Worm (Caenorhabditis elegans) whole organism, mixed stage, embryonic: ENCODE measurements around the gene utp-20.

Source experiments
- blmp-1 ChIP-seq: fragments of 150-350 bp; optimal IDR thresholded peaks from 2 replicates; lab custom pipeline; 2014; ENCODE audit warnings: missing biosample characterization, missing genetic modification characterization
- ceh-39 ChIP-seq: fragments of 150-350 bp; optimal IDR thresholded peaks from 2 replicates; lab custom pipeline; 2014; ENCODE audit warnings: missing biosample characterization, missing genetic modification characterization
- ceh-83 ChIP-seq: fragments of 200-800 bp; sonication (Bioruptor generic); optimal IDR thresholded peaks from 2 replicates; lab custom pipeline; 2018; ENCODE audit warnings: mild to moderate bottlenecking, missing genetic modification characterization, missing compliant biosample characterization
- ces-1 ChIP-seq: fragments of 150-350 bp; optimal IDR thresholded peaks from 2 replicates; lab custom pipeline; 2014; ENCODE audit warnings: missing biosample characterization, missing genetic modification reagents, missing genetic modification characterization
- cnd-1 ChIP-seq: fragments of 200-800 bp; sonication (Bioruptor generic); optimal IDR thresholded peaks from 2 replicates; lab custom pipeline; 2018; ENCODE audit warnings: mild to moderate bottlenecking, missing genetic modification characterization, missing compliant biosample characterization
- drap-1 ChIP-seq: fragments of 200-800 bp; sonication (Bioruptor generic); optimal IDR thresholded peaks from 3 replicates; lab custom pipeline; 2018; ENCODE audit warnings: mild to moderate bottlenecking, missing genetic modification characterization, missing compliant biosample characterization
- elt-1 ChIP-seq: sonication (generic microtip); optimal IDR thresholded peaks from 2 replicates; lab custom pipeline; 2017; ENCODE audit warnings: missing genetic modification characterization, mild to moderate bottlenecking, missing compliant biosample characterization, antibody characterized with exemption, moderate library complexity, borderline replicate concordance; ENCODE audit not compliant: insufficient read depth
- elt-3 ChIP-seq: fragments of 150-350 bp; optimal IDR thresholded peaks from 2 replicates; lab custom pipeline; 2014; ENCODE audit warnings: missing biosample characterization, missing genetic modification characterization
- flh-1 ChIP-seq: fragments of 200-800 bp; sonication (Bioruptor generic); optimal IDR thresholded peaks from 2 replicates; lab custom pipeline; 2018; ENCODE audit warnings: mild to moderate bottlenecking, missing genetic modification characterization, moderate library complexity, missing compliant biosample characterization
- ham-2 ChIP-seq: fragments of 200-800 bp; sonication (Bioruptor generic); optimal IDR thresholded peaks from 2 replicates; lab custom pipeline; 2018; ENCODE audit warnings: mild to moderate bottlenecking, missing genetic modification characterization, missing compliant biosample characterization
- hlh-1 ChIP-seq: fragments of 150-350 bp; optimal IDR thresholded peaks from 2 replicates; lab custom pipeline; 2014; ENCODE audit warnings: missing biosample characterization, missing genetic modification reagents, missing genetic modification characterization
- lin-13 ChIP-seq: fragments of 150-350 bp; optimal IDR thresholded peaks from 2 replicates; lab custom pipeline; 2014; ENCODE audit warnings: missing biosample characterization, missing genetic modification characterization
- lin-32 ChIP-seq: fragments of 200-800 bp; sonication (Bioruptor generic); optimal IDR thresholded peaks from 2 replicates; lab custom pipeline; 2018; ENCODE audit warnings: mild to moderate bottlenecking, missing genetic modification characterization, missing compliant biosample characterization
- lsy-2 ChIP-seq: fragments of 150-350 bp; optimal IDR thresholded peaks from 2 replicates; lab custom pipeline; 2014; ENCODE audit warnings: missing biosample characterization, missing genetic modification characterization
- mab-5 ChIP-seq: fragments of 150-350 bp; optimal IDR thresholded peaks from 2 replicates; lab custom pipeline; 2014; ENCODE audit warnings: missing biosample characterization, missing genetic modification characterization
- mep-1 ChIP-seq: fragments of 150-350 bp; optimal IDR thresholded peaks from 2 replicates; lab custom pipeline; 2017; ENCODE audit warnings: missing biosample characterization, missing genetic modification reagents, missing genetic modification characterization, inconsistent platforms
- nhr-12 ChIP-seq: fragments of 150-350 bp; optimal IDR thresholded peaks from 2 replicates; lab custom pipeline; 2014; ENCODE audit warnings: missing biosample characterization, missing genetic modification characterization
- nhr-2 ChIP-seq: fragments of 150-350 bp; optimal IDR thresholded peaks from 2 replicates; lab custom pipeline; 2014; ENCODE audit warnings: missing biosample characterization, missing genetic modification characterization
- nhr-237 ChIP-seq: fragments of 150-350 bp; optimal IDR thresholded peaks from 2 replicates; lab custom pipeline; 2014; ENCODE audit warnings: missing biosample characterization, missing genetic modification characterization
- nhr-28 ChIP-seq: fragments of 150-350 bp; optimal IDR thresholded peaks from 2 replicates; lab custom pipeline; 2014; ENCODE audit warnings: missing biosample characterization, missing genetic modification characterization
- nhr-76 ChIP-seq: sonication (generic microtip); optimal IDR thresholded peaks from 2 replicates; lab custom pipeline; 2017; ENCODE audit warnings: missing biosample characterization, missing genetic modification characterization
- pha-4 ChIP-seq: fragments of 150-350 bp; optimal IDR thresholded peaks from 2 replicates; lab custom pipeline; 2018; ENCODE audit warnings: missing biosample characterization, missing genetic modification reagents, missing genetic modification characterization
- sem-2 ChIP-seq: fragments of 200-800 bp; sonication (Bioruptor generic); optimal IDR thresholded peaks from 2 replicates; lab custom pipeline; 2018; ENCODE audit warnings: mild to moderate bottlenecking, missing genetic modification characterization, missing compliant biosample characterization
- sptf-1 ChIP-seq: sonication (generic microtip); optimal IDR thresholded peaks from 2 replicates; lab custom pipeline; 2017; ENCODE audit warnings: mild to moderate bottlenecking, missing genetic modification characterization, moderate library complexity, missing compliant biosample characterization
- tbx-8 ChIP-seq: fragments of 200-800 bp; sonication (Bioruptor generic); optimal IDR thresholded peaks from 2 replicates; lab custom pipeline; 2018; ENCODE audit warnings: mild to moderate bottlenecking, missing genetic modification characterization, moderate library complexity, missing compliant biosample characterization
- unc-120 ChIP-seq: sonication (generic microtip); optimal IDR thresholded peaks from 2 replicates; lab custom pipeline; 2017; ENCODE audit warnings: missing genetic modification characterization, missing compliant biosample characterization; ENCODE audit not compliant: poor library complexity, severe bottlenecking
- unc-39 ChIP-seq: fragments of 150-350 bp; optimal IDR thresholded peaks from 2 replicates; lab custom pipeline; 2014; ENCODE audit warnings: missing biosample characterization, missing genetic modification characterization
- unc-62 ChIP-seq: fragments of 150-350 bp; optimal IDR thresholded peaks from 2 replicates; lab custom pipeline; 2014; ENCODE audit warnings: missing biosample characterization, missing genetic modification reagents, missing genetic modification characterization
- zip-8 ChIP-seq: fragments of 150-350 bp; optimal IDR thresholded peaks from 2 replicates; lab custom pipeline; 2014; ENCODE audit warnings: missing biosample characterization, missing genetic modification characterization
- ztf-11 ChIP-seq: fragments of 150-350 bp; optimal IDR thresholded peaks from 2 replicates; lab custom pipeline; 2014; ENCODE audit warnings: missing biosample characterization, missing genetic modification characterization

Gene utp-20

ce11 chrII:6500161-6500560 lies 36.0 kb upstream of the utp-20 start, which contains the start of gene R05G9.5:
Gene R05G9.5, minus strand, starts transcription at chrII:6500261.
- TF ChIP-seq lin-13: no peak
- TF ChIP-seq unc-62 (GFP tag; lab: Kevin White, UChicago): no peak
- no peak for TF ChIP-seq nhr-28
- no peak for TF ChIP-seq nhr-2 (tag; lab: Kevin White, UChicago)
- TF ChIP-seq ces-1 (GFP tag; lab: Kevin White, UChicago): no peak
- TF ChIP-seq unc-120: no peak
- TF ChIP-seq elt-3 (tag; lab: Kevin White, UChicago): no peak
- no peak for TF ChIP-seq sem-2 (GFP tag; lab: Kevin White, UChicago)
- TF ChIP-seq nhr-12 (tag; lab: Kevin White, UChicago): no peak
- TF ChIP-seq mab-5: no peak
- no peak for TF ChIP-seq tbx-8

DNA sequence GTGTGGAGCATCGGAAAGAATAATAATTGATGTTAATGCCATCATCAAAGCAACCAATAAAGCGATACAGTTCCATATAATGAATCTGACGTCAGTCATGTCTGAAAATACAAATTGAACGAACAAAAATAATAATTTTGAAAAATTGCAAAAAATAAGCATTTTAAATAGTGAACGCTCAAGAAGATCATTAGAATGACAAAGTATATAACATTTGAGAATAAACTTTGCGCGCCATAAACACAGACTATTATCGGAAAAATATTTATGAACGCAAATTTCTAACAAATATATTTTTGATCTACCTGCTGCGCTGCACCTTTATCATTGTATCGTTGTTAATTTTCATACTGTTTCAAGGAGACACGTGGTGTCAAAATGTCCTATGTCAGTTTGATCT lies 34.8 kb upstream of the utp-20 start, which contains the start of gene R05G9.3:
Gene R05G9.3, minus strand, starts transcription at position 101 of the 400 bp plus-strand sequence.
- no peak for TF ChIP-seq mab-5
- TF ChIP-seq sptf-1 (tag; lab: Kevin White, UChicago): no peak
- no peak for TF ChIP-seq sem-2 (GFP tag; lab: Kevin White, UChicago)
- TF ChIP-seq cnd-1 (tag; lab: Kevin White, UChicago): no peak
- TF ChIP-seq nhr-76 (tag; lab: Kevin White, UChicago): no peak
- no peak for TF ChIP-seq hlh-1 (tag; lab: Kevin White, UChicago)
- TF ChIP-seq lsy-2 (tag; lab: Kevin White, UChicago): no peak

- TF ChIP-seq ztf-11 (tag; lab: Kevin White, UChicago): no peak
- TF ChIP-seq elt-3 (tag; lab: Kevin White, UChicago): no peak
- no peak for TF ChIP-seq nhr-237 (tag; lab: Kevin White, UChicago)
- TF ChIP-seq mep-1 (tag; lab: Kevin White, UChicago): no peak
Measured at ce11 chrII:6502826-6503225, 33.3 kb upstream of the utp-20 start, which contains the start of gene R05G9.1. Gene R05G9.1, plus strand, starts transcription at chrII:6503168.

DNA sequence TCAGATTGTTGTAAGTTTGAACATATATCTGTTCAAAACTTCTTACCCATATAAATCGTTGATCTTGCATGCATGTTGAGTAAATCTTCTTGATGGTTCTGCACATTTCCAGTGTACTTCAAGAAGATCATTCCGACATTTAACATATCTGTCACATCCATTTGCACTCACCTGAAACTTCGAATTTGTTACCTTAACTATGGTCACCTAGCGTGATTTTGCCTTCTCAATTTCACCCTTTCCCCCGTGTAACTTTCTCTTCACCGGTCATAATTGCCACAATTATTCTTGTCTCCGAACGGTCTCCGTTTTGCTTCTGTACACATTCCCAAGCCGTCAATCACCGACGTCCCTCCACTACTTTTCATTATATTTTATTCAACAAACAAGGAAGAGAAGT lies 22.8 kb upstream of the utp-20 start:
- no peak for TF ChIP-seq ceh-83 (GFP tag; lab: Kevin White, UChicago)
- TF ChIP-seq zip-8 (tag; lab: Kevin White, UChicago): no peak
- no peak for TF ChIP-seq nhr-28
- TF ChIP-seq unc-39 (tag; lab: Kevin White, UChicago): no peak
- TF ChIP-seq cnd-1 (tag; lab: Kevin White, UChicago): no peak
- TF ChIP-seq tbx-8: no peak
- no peak for TF ChIP-seq flh-1 (GFP tag; lab: Kevin White, UChicago)
- no peak for TF ChIP-seq sptf-1 (tag; lab: Kevin White, UChicago)
- no peak for TF ChIP-seq lsy-2 (tag; lab: Kevin White, UChicago)
- no peak for TF ChIP-seq drap-1 (GFP tag; lab: Kevin White, UChicago)
- no peak for TF ChIP-seq nhr-12 (tag; lab: Kevin White, UChicago)
- no peak for TF ChIP-seq hlh-1 (tag; lab: Kevin White, UChicago)
- no peak for TF ChIP-seq mep-1 (tag; lab: Kevin White, UChicago)
- TF ChIP-seq ceh-39 (tag; lab: Kevin White, UChicago): no peak
- TF ChIP-seq blmp-1: no peak
- no peak for TF ChIP-seq nhr-237 (tag; lab: Kevin White, UChicago)
- no peak for TF ChIP-seq lin-13
- no peak for TF ChIP-seq nhr-76 (tag; lab: Kevin White, UChicago)
- TF ChIP-seq unc-62 (GFP tag; lab: Kevin White, UChicago): no peak
- TF ChIP-seq elt-1 (tag; lab: Kevin White, UChicago): no peak
- TF ChIP-seq, all 35 proteins: peak for 0

DNA sequence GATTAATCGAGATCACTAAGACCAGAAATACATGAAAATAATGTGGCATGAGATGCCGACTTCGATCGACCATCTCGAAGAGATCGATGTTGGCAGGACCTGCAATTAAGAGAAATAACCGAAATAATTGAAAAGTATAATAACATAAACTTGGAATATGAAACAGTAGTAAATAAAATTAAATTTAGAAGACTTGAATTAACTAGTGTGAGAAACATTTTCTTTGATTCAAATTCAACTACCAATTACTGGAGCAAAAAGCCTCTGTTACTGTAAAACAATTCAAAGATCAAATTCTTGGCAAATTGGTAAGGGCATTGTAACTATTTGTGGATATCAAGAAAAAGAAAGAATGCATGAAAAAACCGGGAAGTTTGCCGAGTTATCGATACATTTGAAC lies 22.3 kb upstream of the utp-20 start, which contains the start of gene R05G9R.1:
Gene R05G9R.1, minus strand, starts transcription at position 101 of the 400 bp plus-strand sequence.
- TF ChIP-seq drap-1 (GFP tag; lab: Kevin White, UChicago) (no peak), ceh-39 (tag; lab: Kevin White, UChicago) (no peak), nhr-76 (tag; lab: Kevin White, UChicago) (no peak), lsy-2 (tag; lab: Kevin White, UChicago) (no peak), nhr-12 (tag; lab: Kevin White, UChicago) (no peak), unc-62 (GFP tag; lab: Kevin White, UChicago) (no peak), ces-1 (GFP tag; lab: Kevin White, UChicago) (no peak), lin-32 (no peak), pha-4 (tag; lab: Kevin White, UChicago) (no peak), mep-1 (tag; lab: Kevin White, UChicago) (no peak), sptf-1 (tag; lab: Kevin White, UChicago) (no peak), cnd-1 (tag; lab: Kevin White, UChicago) (no peak), ztf-11 (tag; lab: Kevin White, UChicago) (no peak), ham-2 (no peak), nhr-28 (no peak)
